Fruit fly (Drosophila melanogaster) whole organism, embryonic: ENCODE data around the gene Nepl3.

Experiments
- B-H1 ChIP-seq: fragments of 200-800 bp; sonication (Bioruptor generic); IDR thresholded peaks from 3 replicates; pipeline ENCODE4 v1.3.6; 2022; ENCODE audit warnings: missing biosample characterization, missing genetic modification characterization
- BEAF-32 ChIP-seq: fragments of 200-800 bp; sonication (Bioruptor generic); optimal IDR thresholded peaks from 3 replicates; lab custom pipeline; 2017; ENCODE audit warnings: missing biosample characterization, missing genetic modification characterization, mild to moderate bottlenecking, moderate library complexity, missing genetic modification reagents
- CG10321 ChIP-seq: fragments of 200-800 bp; sonication (Bioruptor generic); IDR thresholded peaks from 2 replicates; pipeline ENCODE4 v1.3.6; 2022; ENCODE audit warnings: missing biosample characterization, missing genetic modification characterization
- CG10654 ChIP-seq: fragments of 200-800 bp; sonication (Bioruptor generic); optimal IDR thresholded peaks from 2 replicates; lab custom pipeline; 2016; ENCODE audit warnings: missing biosample characterization, missing genetic modification characterization
- CG11398 ChIP-seq: fragments of 200-800 bp; sonication (Bioruptor generic); optimal IDR thresholded peaks from 2 replicates; lab custom pipeline; 2016; ENCODE audit warnings: missing biosample characterization, missing genetic modification characterization
- CG12219 ChIP-seq: fragments of 200-800 bp; sonication (Bioruptor generic); optimal IDR thresholded peaks from 3 replicates; lab custom pipeline; 2018; ENCODE audit warnings: missing biosample characterization, mild to moderate bottlenecking, missing genetic modification characterization
- CG13624 ChIP-seq: fragments of 200-800 bp; sonication (Bioruptor generic); optimal IDR thresholded peaks from 2 replicates; lab custom pipeline; 2016; ENCODE audit warnings: missing biosample characterization, missing genetic modification characterization
- CG14965 ChIP-seq: fragments of 200-800 bp; sonication (Bioruptor generic); optimal IDR thresholded peaks from 2 replicates; lab custom pipeline; 2016; ENCODE audit warnings: missing biosample characterization, missing genetic modification characterization, borderline replicate concordance
- CG1603 ChIP-seq: fragments of 200-800 bp; sonication (Bioruptor generic); optimal IDR thresholded peaks from 2 replicates; lab custom pipeline; 2019; ENCODE audit warnings: missing biosample characterization, mild to moderate bottlenecking, missing genetic modification characterization, moderate library complexity
- CG1832 ChIP-seq: fragments of 200-800 bp; sonication (Bioruptor generic); optimal IDR thresholded peaks from 2 replicates; lab custom pipeline; 2017; ENCODE audit warnings: missing biosample characterization, mild to moderate bottlenecking, missing genetic modification characterization, inconsistent platforms
- CG18764 ChIP-seq: fragments of 200-800 bp; sonication (Bioruptor generic); optimal IDR thresholded peaks from 3 replicates; lab custom pipeline; 2016; ENCODE audit warnings: missing biosample characterization, missing genetic modification characterization
- CG2202 ChIP-seq: fragments of 200-800 bp; sonication (Bioruptor generic); optimal IDR thresholded peaks from 2 replicates; lab custom pipeline; 2018; ENCODE audit warnings: missing biosample characterization, mild to moderate bottlenecking, missing genetic modification characterization
- CG31224 ChIP-seq: fragments of 200-800 bp; sonication (Bioruptor generic); IDR thresholded peaks from 2 replicates; pipeline ENCODE4 v1.3.6; 2022; ENCODE audit warnings: missing biosample characterization, missing genetic modification characterization
- CG3726 ChIP-seq: fragments of 200-800 bp; sonication (Bioruptor generic); IDR thresholded peaks from 3 replicates; pipeline ENCODE4, ENCODE4 v1.3.6; 2022; ENCODE audit warnings: missing biosample characterization, missing genetic modification characterization
- CG4820 ChIP-seq: fragments of 200-800 bp; sonication (Bioruptor generic); optimal IDR thresholded peaks from 3 replicates; lab custom pipeline; 2016; ENCODE audit warnings: missing biosample characterization, missing genetic modification characterization
- CG5180 ChIP-seq: fragments of 200-800 bp; sonication (Bioruptor generic); optimal IDR thresholded peaks from 3 replicates; lab custom pipeline; 2017; ENCODE audit warnings: missing biosample characterization, missing genetic modification characterization, mild to moderate bottlenecking, moderate library complexity, missing genetic modification reagents
- CG5245 ChIP-seq: fragments of 200-800 bp; sonication (Bioruptor generic); optimal IDR thresholded peaks from 3 replicates; lab custom pipeline; 2016; ENCODE audit warnings: missing biosample characterization, missing genetic modification characterization
- CG6272 ChIP-seq: fragments of 200-800 bp; sonication (Bioruptor generic); IDR thresholded peaks from 2 replicates; pipeline ENCODE4 v1.3.6; 2022; ENCODE audit warnings: missing biosample characterization, missing genetic modification characterization
- CG6854 ChIP-seq: fragments of 200-800 bp; sonication (Bioruptor generic); optimal IDR thresholded peaks from 3 replicates; lab custom pipeline; 2017; ENCODE audit warnings: missing biosample characterization, mild to moderate bottlenecking, missing genetic modification characterization
- CG7357 ChIP-seq: fragments of 200-800 bp; sonication (Bioruptor generic); IDR thresholded peaks from 3 replicates; pipeline ENCODE4 v1.3.6; 2022; ENCODE audit warnings: missing biosample characterization, missing genetic modification characterization
- CG7839 ChIP-seq: fragments of 200-800 bp; sonication (Bioruptor generic); optimal IDR thresholded peaks from 3 replicates; lab custom pipeline; 2018; ENCODE audit warnings: missing biosample characterization, mild to moderate bottlenecking, missing genetic modification characterization, moderate library complexity
- CG9817 ChIP-seq: fragments of 200-800 bp; sonication (Bioruptor generic); optimal IDR thresholded peaks from 2 replicates; lab custom pipeline; 2018; ENCODE audit warnings: missing biosample characterization, mild to moderate bottlenecking, missing genetic modification characterization, moderate library complexity
- D19A ChIP-seq: fragments of 200-800 bp; optimal IDR thresholded peaks from 3 replicates; lab custom pipeline; 2019; ENCODE audit warnings: missing biosample characterization, mild to moderate bottlenecking, missing genetic modification characterization, moderate library complexity
- Dip3 ChIP-seq: fragments of 200-800 bp; sonication (Bioruptor generic); optimal IDR thresholded peaks from 3 replicates; lab custom pipeline; 2016; ENCODE audit warnings: missing biosample characterization, missing genetic modification characterization
- Doc3 ChIP-seq: fragments of 200-800 bp; sonication (Bioruptor generic); IDR thresholded peaks from 3 replicates; pipeline ENCODE4 v1.3.6; 2022; ENCODE audit warnings: missing biosample characterization, missing genetic modification characterization; ENCODE audit not compliant: partially characterized antibody
- Fer2 ChIP-seq: fragments of 200-800 bp; sonication (Bioruptor generic); optimal IDR thresholded peaks from 2 replicates; lab custom pipeline; 2018; ENCODE audit warnings: missing biosample characterization, mild to moderate bottlenecking, missing genetic modification characterization, moderate library complexity
- Lpt ChIP-seq: fragments of >200 bp; optimal IDR thresholded peaks from 2 replicates; lab custom pipeline; 2018; ENCODE audit warnings: missing biosample characterization, missing genetic modification characterization
- Sox102F ChIP-seq: fragments of 200-800 bp; sonication (Bioruptor generic); optimal IDR thresholded peaks from 2 replicates; lab custom pipeline; 2018; ENCODE audit warnings: missing biosample characterization, mild to moderate bottlenecking, missing genetic modification characterization, moderate library complexity
- Stat92E ChIP-seq, 3 experiments: fragments of >200 bp in 2 of 3; fragments of 200-800 bp in 1 of 3; sonication (Bioruptor generic) in 1 of 3; optimal IDR thresholded peaks; 2 replicates each; lab custom pipeline; 2017 to 2019; ENCODE audit warnings: missing biosample characterization in 3 of 3, missing genetic modification characterization in 3 of 3, mild to moderate bottlenecking in 1 of 3, moderate library complexity in 1 of 3
- Vsx1 ChIP-seq: fragments of 200-800 bp; sonication (Bioruptor generic); optimal IDR thresholded peaks from 2 replicates; lab custom pipeline; 2017; ENCODE audit warnings: missing biosample characterization, mild to moderate bottlenecking, missing genetic modification characterization, missing genetic modification reagents
- YL-1 ChIP-seq: fragments of 200-800 bp; sonication (Bioruptor generic); optimal IDR thresholded peaks from 3 replicates; lab custom pipeline; 2017; ENCODE audit warnings: missing biosample characterization, mild to moderate bottlenecking, missing genetic modification characterization
- bigmax ChIP-seq: fragments of 200-800 bp; sonication (Bioruptor generic); optimal IDR thresholded peaks from 2 replicates; lab custom pipeline; 2018; ENCODE audit warnings: missing biosample characterization, mild to moderate bottlenecking, missing genetic modification characterization
- bsh ChIP-seq, 2 experiments: fragments of 200-800 bp; sonication (Bioruptor generic); optimal IDR thresholded peaks; 2 replicates each; lab custom pipeline; 2017 to 2018; ENCODE audit warnings: mild to moderate bottlenecking in 2 of 2, missing biosample characterization in 2 of 2, missing genetic modification characterization in 2 of 2, moderate library complexity in 1 of 2
- cato ChIP-seq: fragments of 200-800 bp; sonication (Bioruptor generic); optimal IDR thresholded peaks from 2 replicates; lab custom pipeline; 2016; ENCODE audit warnings: missing biosample characterization, missing genetic modification characterization, borderline replicate concordance
- dan ChIP-seq: fragments of 200-800 bp; sonication (Bioruptor generic); IDR thresholded peaks from 2 replicates; pipeline ENCODE4 v1.3.6; 2022; ENCODE audit warnings: missing biosample characterization, missing genetic modification characterization
- dimm ChIP-seq: fragments of 200-800 bp; sonication (Bioruptor generic); IDR thresholded peaks from 2 replicates; pipeline ENCODE4 v1.3.6; 2022; ENCODE audit warnings: missing biosample characterization, missing genetic modification characterization
- gce ChIP-seq: fragments of 200-800 bp; sonication (Bioruptor generic); IDR thresholded peaks from 3 replicates; pipeline ENCODE4 v1.3.6; 2022; ENCODE audit warnings: missing biosample characterization, missing genetic modification characterization
- gsb-n ChIP-seq: fragments of 200-800 bp; sonication (Bioruptor generic); optimal IDR thresholded peaks from 3 replicates; lab custom pipeline; 2018; ENCODE audit warnings: missing biosample characterization, mild to moderate bottlenecking, missing genetic modification characterization
- kay ChIP-seq: fragments of 200-800 bp; sonication (Bioruptor generic); optimal IDR thresholded peaks from 2 replicates; lab custom pipeline; 2016; ENCODE audit warnings: missing biosample characterization, missing genetic modification characterization
- pan ChIP-seq, 4 experiments: fragments of >200 bp in 3 of 4; fragments of 200-800 bp in 1 of 4; sonication (Bioruptor generic) in 1 of 4; optimal IDR thresholded peaks in 3 of 4; IDR thresholded peaks in 1 of 4; 2 replicates each; pipeline versions ENCODE4 v1.3.6 to Lab custom; 2017 to 2022; ENCODE audit warnings: missing biosample characterization in 2 of 4, missing genetic modification characterization in 2 of 4, mixed read lengths in 1 of 4
- phol ChIP-seq: fragments of 200-800 bp; sonication (Bioruptor generic); optimal IDR thresholded peaks from 3 replicates; lab custom pipeline; 2018; ENCODE audit warnings: missing biosample characterization, mild to moderate bottlenecking, missing genetic modification characterization, moderate library complexity
- pzg ChIP-seq: fragments of 200-800 bp; sonication (Bioruptor generic); optimal IDR thresholded peaks from 3 replicates; lab custom pipeline; 2018; ENCODE audit warnings: missing biosample characterization, mild to moderate bottlenecking, missing genetic modification characterization, moderate library complexity
- rib ChIP-seq: fragments of 200-800 bp; sonication (Bioruptor generic); IDR thresholded peaks from 2 replicates; pipeline ENCODE4 v1.3.6; 2022; ENCODE audit warnings: missing biosample characterization, missing genetic modification characterization
- row ChIP-seq: fragments of 200-800 bp; sonication (Bioruptor generic); IDR thresholded peaks from 3 replicates; pipeline ENCODE4 v1.3.6; 2022; ENCODE audit warnings: missing biosample characterization, missing genetic modification characterization
- salm ChIP-seq: fragments of 200-800 bp; sonication (Bioruptor generic); optimal IDR thresholded peaks from 2 replicates; lab custom pipeline; 2018; ENCODE audit warnings: missing biosample characterization, mild to moderate bottlenecking, missing genetic modification characterization
- sens ChIP-seq: fragments of 200-800 bp; sonication (Bioruptor generic); peaks from one replicate; lab custom pipeline; 2016; ENCODE audit warnings: missing biosample characterization, missing genetic modification characterization
- sisA ChIP-seq: fragments of 200-800 bp; sonication (Bioruptor generic); IDR thresholded peaks from 2 replicates; pipeline ENCODE4 v1.3.6; 2022; ENCODE audit warnings: missing biosample characterization, missing genetic modification characterization
- zf30C ChIP-seq: fragments of 200-800 bp; sonication (Bioruptor generic); optimal IDR thresholded peaks from 3 replicates; lab custom pipeline; 2018; ENCODE audit warnings: missing biosample characterization, mild to moderate bottlenecking, missing genetic modification characterization

Gene Nepl3

dm6 chr2L:5086905-5087522 is 29.0 kb upstream of the Nepl3 start (continued):
- TF ChIP-seq sisA (GFP tag; lab: Robert Waterston, UW) = peak; percentile 57
- TF ChIP-seq YL-1 (GFP tag; lab: Kevin White, UChicago) = peak; percentile 17
- TF ChIP-seq kay (GFP tag; lab: Kevin White, UChicago) = peak; percentile 58
- TF ChIP-seq gce (GFP tag; lab: Robert Waterston, UW) = peak; percentile 54; the same call in 1 of the 3 replicates
- TF ChIP-seq CG7839 = peak; percentile 89
- peak; percentile 82 for TF ChIP-seq phol (tag; lab: Kevin White, UChicago)
- peak; percentile 56 for TF ChIP-seq CG4820 (GFP tag; lab: Kevin White, UChicago)
- TF ChIP-seq row = peak; percentile 69
- no peak for TF ChIP-seq bigmax
- TF ChIP-seq dimm (GFP tag; lab: Robert Waterston, UW) = 0 out of 2 replicates have a peak, but pooled peaks have one; percentile 17
- TF ChIP-seq CG9817 (tag; lab: Kevin White, UChicago) = peak; percentile 61
- peak; percentile 76 for TF ChIP-seq CG5180 (GFP tag; lab: Kevin White, UChicago)
- TF ChIP-seq Stat92E (GFP tag; optimal IDR thresholded peaks at IDR 0.05; lab: Kevin White, UChicago) = no peak
- TF ChIP-seq BEAF-32 = no peak
- peak; percentile 72 for TF ChIP-seq gsb-n (tag; lab: Kevin White, UChicago)
- no peak for TF ChIP-seq zf30C
- TF ChIP-seq CG31224 (GFP tag; lab: Robert Waterston, UW) = no peak
- TF ChIP-seq cato (GFP tag; lab: Kevin White, UChicago) = peak; percentile 53
- peak; percentile 79 for TF ChIP-seq CG12219 (GFP tag; lab: Kevin White, UChicago)
- peak; percentile 38 for TF ChIP-seq CG18764 (GFP tag; lab: Kevin White, UChicago)
- TF ChIP-seq bsh (GFP tag; optimal IDR thresholded peaks at IDR 0.05; lab: Kevin White, UChicago) = peak; percentile 74 to 79
- peak; percentile 43 for TF ChIP-seq CG11398 (GFP tag; lab: Kevin White, UChicago)
- TF ChIP-seq B-H1 = peak; percentile 37; the same call in 2 of the 3 replicates
- peak; percentile 75 for TF ChIP-seq salm (tag; lab: Kevin White, UChicago)
- peak; percentile 60 for TF ChIP-seq CG10654 (GFP tag; lab: Kevin White, UChicago)
- TF ChIP-seq rib (GFP tag; lab: Robert Waterston, UW) = 0 out of 2 replicates have a peak, but pooled peaks have one; percentile 33
- TF ChIP-seq pzg (GFP tag; lab: Kevin White, UChicago) = no peak
- peak; percentile 88 for TF ChIP-seq Sox102F
- TF ChIP-seq CG13624 = peak; percentile 60
- TF ChIP-seq CG1832 (GFP tag; lab: Kevin White, UChicago) = no peak
- peak; percentile 70 for TF ChIP-seq CG1603 (tag; lab: Kevin White, UChicago)
- TF ChIP-seq CG2202 = peak; percentile 18
- no peak for TF ChIP-seq pan (optimal IDR thresholded peaks at IDR 0.05; lab: Kevin White, UChicago)
- peak in 1 of 2 experiments; percentile 59 for TF ChIP-seq pan (GFP tag; optimal IDR thresholded peaks at IDR 0.05 in 1 of 2, IDR thresholded peaks at IDR 0.05 in 1 of 2)
- peak; percentile 26 for TF ChIP-seq Dip3
- TF ChIP-seq Fer2 (tag; lab: Kevin White, UChicago) = peak; percentile 39
- no peak for TF ChIP-seq Doc3 (GFP tag; lab: Robert Waterston, UW)
- TF ChIP-seq Lpt (GFP tag; lab: Kevin White, UChicago) = no peak
- peak; percentile 94 for TF ChIP-seq sens
- no peak for TF ChIP-seq CG6272 (GFP tag; lab: Robert Waterston, UW)
- TF ChIP-seq CG10321 (GFP tag; lab: Robert Waterston, UW) = no peak
- peak; percentile 14 for TF ChIP-seq CG14965 (GFP tag; lab: Kevin White, UChicago)
- TF ChIP-seq CG7357 = peak; percentile 23; the same call in 1 of the 3 replicates
- peak; percentile 76 for TF ChIP-seq D19A (tag; lab: Kevin White, UChicago)
- peak; percentile 79 for TF ChIP-seq CG6854 (GFP tag; lab: Kevin White, UChicago)
- peak; percentile 69 for TF ChIP-seq CG5245 (GFP tag; lab: Kevin White, UChicago)
- TF ChIP-seq dan (GFP tag; lab: Robert Waterston, UW) = no peak
- TF ChIP-seq CG3726 (GFP tag; lab: Robert Waterston, UW) = no peak
- TF ChIP-seq Vsx1 (GFP tag; lab: Kevin White, UChicago) = peak; percentile 52
